Fruit fly (Drosophila melanogaster) whole organism, embryonic: Measurements from ENCODE around the gene CG33483.

Experiments used
- Atf-2 ChIP-seq: fragments of 200-800 bp; sonication (Bioruptor generic); optimal IDR thresholded peaks from 2 replicates; lab custom pipeline; 2016; ENCODE audit warnings: missing biosample characterization, missing genetic modification characterization
- Blimp-1 ChIP-seq: fragments of 200-800 bp; sonication (Bioruptor generic); optimal IDR thresholded peaks from 3 replicates; lab custom pipeline; 2018; ENCODE audit warnings: missing biosample characterization, missing genetic modification characterization, mild to moderate bottlenecking, moderate library complexity, missing genetic modification reagents
- C15 ChIP-seq: fragments of 200-800 bp; sonication (Bioruptor generic); IDR thresholded peaks from 3 replicates; pipeline ENCODE4 v1.3.6; 2022; ENCODE audit warnings: missing biosample characterization, missing genetic modification characterization
- CG10209 ChIP-seq: fragments of 200-800 bp; sonication (Bioruptor generic); optimal IDR thresholded peaks from 3 replicates; lab custom pipeline; 2017; ENCODE audit warnings: missing biosample characterization, mild to moderate bottlenecking, missing genetic modification characterization, missing genetic modification reagents
- CG1024 ChIP-seq: fragments of 200-800 bp; sonication (Bioruptor generic); IDR thresholded peaks from 2 replicates; pipeline ENCODE4 v1.3.6; 2022; ENCODE audit warnings: missing biosample characterization, missing genetic modification characterization
- CG10431 ChIP-seq: fragments of 200-800 bp; sonication (Bioruptor generic); optimal IDR thresholded peaks from 3 replicates; lab custom pipeline; 2018; ENCODE audit warnings: missing biosample characterization, mild to moderate bottlenecking, missing genetic modification characterization
- CG11504 ChIP-seq: fragments of 200-800 bp; sonication (Bioruptor generic); optimal IDR thresholded peaks from 3 replicates; lab custom pipeline; 2019; ENCODE audit warnings: missing biosample characterization, mild to moderate bottlenecking, missing genetic modification characterization, moderate library complexity
- CG12236 ChIP-seq: fragments of 200-800 bp; sonication (Bioruptor generic); optimal IDR thresholded peaks from 2 replicates; lab custom pipeline; 2016; ENCODE audit warnings: missing biosample characterization, missing genetic modification characterization
- CG12769 ChIP-seq: fragments of 200-800 bp; sonication (Bioruptor generic); optimal IDR thresholded peaks from 2 replicates; lab custom pipeline; 2019; ENCODE audit warnings: missing biosample characterization, mild to moderate bottlenecking, missing genetic modification characterization, moderate library complexity
- CG13424 ChIP-seq: fragments of 200-800 bp; sonication (Bioruptor generic); optimal IDR thresholded peaks from 2 replicates; lab custom pipeline; 2019; ENCODE audit warnings: missing biosample characterization, mild to moderate bottlenecking, missing genetic modification characterization, moderate library complexity
- CG16815 ChIP-seq: fragments of 200-800 bp; sonication (Bioruptor generic); optimal IDR thresholded peaks from 3 replicates; lab custom pipeline; 2017; ENCODE audit warnings: missing biosample characterization, mild to moderate bottlenecking, missing genetic modification characterization
- CG17385 ChIP-seq: fragments of 200-800 bp; sonication (Bioruptor generic); optimal IDR thresholded peaks from 3 replicates; lab custom pipeline; 2018; ENCODE audit warnings: missing biosample characterization, mild to moderate bottlenecking, missing genetic modification characterization
- CG18619 ChIP-seq: fragments of 200-800 bp; sonication (Bioruptor generic); optimal IDR thresholded peaks from 3 replicates; lab custom pipeline; 2017; ENCODE audit warnings: missing biosample characterization, mild to moderate bottlenecking, missing genetic modification characterization
- CG2199 ChIP-seq: fragments of 200-800 bp; sonication (Bioruptor generic); IDR thresholded peaks from 3 replicates; pipeline ENCODE4 v1.3.6; 2022; ENCODE audit warnings: missing biosample characterization, missing genetic modification characterization
- CG2678 ChIP-seq: fragments of 200-800 bp; sonication (Bioruptor generic); optimal IDR thresholded peaks from 3 replicates; lab custom pipeline; 2019; ENCODE audit warnings: missing biosample characterization, mild to moderate bottlenecking, missing genetic modification characterization, moderate library complexity
- CG32772 ChIP-seq: fragments of 200-800 bp; sonication (Bioruptor generic); IDR thresholded peaks from 2 replicates; pipeline ENCODE4 v1.3.6; 2022; ENCODE audit warnings: missing biosample characterization, missing genetic modification characterization
- CG4730 ChIP-seq: fragments of 200-800 bp; sonication (Bioruptor generic); IDR thresholded peaks from 2 replicates; pipeline ENCODE4 v1.3.6; 2022; ENCODE audit warnings: missing biosample characterization, missing genetic modification characterization
- CG5953 ChIP-seq: fragments of 200-800 bp; sonication (Bioruptor generic); IDR thresholded peaks from 2 replicates; pipeline ENCODE4 v1.3.6; 2022; ENCODE audit warnings: missing biosample characterization, missing genetic modification characterization
- CG6254 ChIP-seq: fragments of 200-800 bp; sonication (Bioruptor generic); optimal IDR thresholded peaks from 3 replicates; lab custom pipeline; 2017; ENCODE audit warnings: mild to moderate bottlenecking, missing biosample characterization, missing genetic modification reagents, missing genetic modification characterization
- CG6689 ChIP-seq: fragments of 200-800 bp; sonication (Bioruptor generic); IDR thresholded peaks from 2 replicates; pipeline ENCODE4 v1.3.6; 2022; ENCODE audit warnings: missing biosample characterization, missing genetic modification characterization
- CG6813 ChIP-seq: fragments of 200-800 bp; sonication (Bioruptor generic); optimal IDR thresholded peaks from 2 replicates; lab custom pipeline; 2017; ENCODE audit warnings: missing biosample characterization, missing genetic modification characterization, mild to moderate bottlenecking, moderate library complexity, missing genetic modification reagents
- CG8359 ChIP-seq: fragments of 200-800 bp; sonication (Bioruptor generic); optimal IDR thresholded peaks from 2 replicates; lab custom pipeline; 2017; ENCODE audit warnings: missing biosample characterization, mild to moderate bottlenecking, missing genetic modification characterization, borderline replicate concordance
- CG9609 ChIP-seq: fragments of 200-800 bp; sonication (Bioruptor generic); optimal IDR thresholded peaks from 3 replicates; lab custom pipeline; 2016; ENCODE audit warnings: missing biosample characterization, missing genetic modification characterization
- Fer2 ChIP-seq: fragments of 200-800 bp; sonication (Bioruptor generic); optimal IDR thresholded peaks from 2 replicates; lab custom pipeline; 2018; ENCODE audit warnings: missing biosample characterization, mild to moderate bottlenecking, missing genetic modification characterization, moderate library complexity
- H2.0 ChIP-seq: fragments of 200-800 bp; sonication (Bioruptor generic); IDR thresholded peaks from 2 replicates; pipeline ENCODE4 v1.3.6; 2022; ENCODE audit warnings: missing biosample characterization, missing genetic modification characterization
- HHEX ChIP-seq: fragments of 200-800 bp; sonication (Bioruptor generic); optimal IDR thresholded peaks from 3 replicates; lab custom pipeline; 2017; ENCODE audit warnings: missing biosample characterization, mild to moderate bottlenecking, missing genetic modification characterization, missing genetic modification reagents
- HLHmδ ChIP-seq: fragments of 200-800 bp; sonication (Bioruptor generic); optimal IDR thresholded peaks from 2 replicates; lab custom pipeline; 2018; ENCODE audit warnings: missing biosample characterization, mild to moderate bottlenecking, missing genetic modification characterization, moderate library complexity
- Hand ChIP-seq: fragments of 200-800 bp; sonication (Bioruptor generic); optimal IDR thresholded peaks from 2 replicates; lab custom pipeline; 2017; ENCODE audit warnings: mild to moderate bottlenecking, missing biosample characterization, missing genetic modification reagents, missing genetic modification characterization
- Hmx ChIP-seq: fragments of 200-800 bp; sonication (Bioruptor generic); optimal IDR thresholded peaks from 2 replicates; lab custom pipeline; 2016; ENCODE audit warnings: missing biosample characterization, missing genetic modification characterization
- Hsf ChIP-seq: fragments of 200-800 bp; sonication (Bioruptor generic); optimal IDR thresholded peaks from 3 replicates; lab custom pipeline; 2016; ENCODE audit warnings: missing biosample characterization, missing genetic modification characterization
- Lim3 ChIP-seq: fragments of 200-800 bp; sonication (Bioruptor generic); IDR thresholded peaks from 2 replicates; pipeline ENCODE4 v1.3.6; 2022; ENCODE audit warnings: missing biosample characterization, missing genetic modification characterization
- MTF-1 ChIP-seq: fragments of 200-800 bp; sonication (Bioruptor generic); optimal IDR thresholded peaks from 2 replicates; lab custom pipeline; 2018; ENCODE audit warnings: missing biosample characterization, mild to moderate bottlenecking, missing genetic modification characterization, borderline replicate concordance
- Mrtf ChIP-seq: fragments of 200-800 bp; sonication (Bioruptor generic); IDR thresholded peaks from 3 replicates; pipeline ENCODE4 v1.3.6; 2022; ENCODE audit warnings: missing biosample characterization, missing genetic modification characterization
- Oaz ChIP-seq: fragments of 200-800 bp; sonication (Bioruptor generic); IDR thresholded peaks from 2 replicates; pipeline ENCODE4 v1.3.6; 2022; ENCODE audit warnings: missing biosample characterization, missing genetic modification characterization
- Sox102F ChIP-seq: fragments of 200-800 bp; sonication (Bioruptor generic); optimal IDR thresholded peaks from 2 replicates; lab custom pipeline; 2018; ENCODE audit warnings: missing biosample characterization, mild to moderate bottlenecking, missing genetic modification characterization, moderate library complexity
- Xrp1 ChIP-seq: fragments of 200-800 bp; sonication (Bioruptor generic); IDR thresholded peaks from 2 replicates; pipeline ENCODE4 v1.3.6; 2022; ENCODE audit warnings: missing biosample characterization, missing genetic modification characterization
- ara ChIP-seq: fragments of 200-800 bp; sonication (Bioruptor generic); IDR thresholded peaks from 2 replicates; pipeline ENCODE4 v1.3.6; 2022; ENCODE audit warnings: missing biosample characterization, missing genetic modification characterization
- ci ChIP-seq: fragments of 200-800 bp; sonication (Bioruptor generic); IDR thresholded peaks from 3 replicates; pipeline ENCODE4 v1.3.6; 2022; ENCODE audit warnings: missing biosample characterization, missing genetic modification characterization
- crc ChIP-seq: fragments of 200-800 bp; sonication (Bioruptor generic); optimal IDR thresholded peaks from 2 replicates; lab custom pipeline; 2016; ENCODE audit warnings: missing biosample characterization, missing genetic modification characterization
- dmrt99B ChIP-seq: fragments of 200-800 bp; sonication (Bioruptor generic); optimal IDR thresholded peaks from 2 replicates; lab custom pipeline; 2018; ENCODE audit warnings: missing biosample characterization, mild to moderate bottlenecking, missing genetic modification characterization, moderate library complexity
- hb ChIP-seq: fragments of 200-800 bp; sonication (Bioruptor generic); IDR thresholded peaks from 3 replicates; pipeline ENCODE4 v1.3.6; 2022; ENCODE audit warnings: missing biosample characterization, missing genetic modification characterization; ENCODE audit not compliant: partially characterized antibody
- hkb ChIP-seq, 2 experiments: fragments of 200-800 bp in 1 of 2; fragments of >200 bp in 1 of 2; sonication (Bioruptor generic) in 1 of 2; IDR thresholded peaks in 1 of 2; optimal IDR thresholded peaks in 1 of 2; 2 replicates each; pipeline versions ENCODE4 v1.3.6 to Lab custom; 2017 to 2022; ENCODE audit warnings: missing biosample characterization in 1 of 2, missing genetic modification characterization in 1 of 2
- pum ChIP-seq: fragments of 200-800 bp; sonication (Bioruptor generic); optimal IDR thresholded peaks from 2 replicates; lab custom pipeline; 2016; ENCODE audit warnings: missing biosample characterization, missing genetic modification characterization
- sc ChIP-seq, 3 experiments: fragments of >200 bp in 2 of 3; fragments of 200-800 bp in 1 of 3; sonication (Bioruptor generic) in 1 of 3; optimal IDR thresholded peaks; 2 replicates in 2 of 3; 3 replicates in 1 of 3; lab custom pipeline; 2017; ENCODE audit warnings: mild to moderate bottlenecking in 1 of 3, missing biosample characterization in 1 of 3, missing genetic modification characterization in 1 of 3, missing genetic modification reagents in 1 of 3
- sna ChIP-seq: fragments of 200-800 bp; sonication (Bioruptor generic); IDR thresholded peaks from 2 replicates; pipeline ENCODE4 v1.3.6; 2022; ENCODE audit warnings: missing biosample characterization, missing genetic modification characterization; ENCODE audit not compliant: partially characterized antibody
- sqz ChIP-seq: fragments of 200-800 bp; sonication (Bioruptor generic); optimal IDR thresholded peaks from 3 replicates; lab custom pipeline; 2018; ENCODE audit warnings: missing biosample characterization, mild to moderate bottlenecking, missing genetic modification characterization
- tio ChIP-seq: fragments of 200-800 bp; sonication (Bioruptor generic); optimal IDR thresholded peaks from 2 replicates; lab custom pipeline; 2017; ENCODE audit warnings: missing biosample characterization, missing genetic modification characterization, inconsistent platforms
- twi ChIP-seq: fragments of 200-800 bp; optimal IDR thresholded peaks from 2 replicates; lab custom pipeline; 2019; ENCODE audit warnings: missing biosample characterization, mild to moderate bottlenecking, missing genetic modification characterization, moderate library complexity
- usp ChIP-seq: fragments of >200 bp; optimal IDR thresholded peaks from 2 replicates; lab custom pipeline; 2017; ENCODE audit warnings: missing biosample characterization, missing genetic modification characterization
- wdn ChIP-seq: fragments of 200-800 bp; sonication (Bioruptor generic); IDR thresholded peaks from 2 replicates; pipeline ENCODE4 v1.3.6; 2022; ENCODE audit warnings: missing biosample characterization, missing genetic modification characterization

CG33483 gene

dm6 chr3R:30918872-30919271 is 16.9 kb upstream of the CG33483 start (continued):
- no peak for TF ChIP-seq CG6689 (GFP tag; lab: Robert Waterston, UW)
- no peak for TF ChIP-seq MTF-1
- no peak for TF ChIP-seq Lim3 (GFP tag; lab: Robert Waterston, UW)
- no peak for TF ChIP-seq CG4730 (GFP tag; lab: Robert Waterston, UW)
- TF ChIP-seq sc (optimal IDR thresholded peaks at IDR 0.05; lab: Kevin White, UChicago), result no peak
- peak; percentile 9 for TF ChIP-seq sc (GFP tag; optimal IDR thresholded peaks at IDR 0.05; lab: Kevin White, UChicago)
- TF ChIP-seq CG10431, result no peak
- peak; percentile 26 for TF ChIP-seq Sox102F (GFP tag; lab: Kevin White, UChicago)
- TF ChIP-seq CG12236 (GFP tag; lab: Kevin White, UChicago), result peak; percentile 41
- peak; percentile 50 for TF ChIP-seq CG8359
- TF ChIP-seq CG13424 (tag; lab: Kevin White, UChicago), result peak; percentile 44
- peak; percentile 46 for TF ChIP-seq Xrp1 (GFP tag; lab: Robert Waterston, UW)
- no peak for TF ChIP-seq CG9609 (GFP tag; lab: Kevin White, UChicago)
- TF ChIP-seq ci (GFP tag; lab: Robert Waterston, UW), result 0 out of 3 replicates have a peak, but pooled peaks have one; percentile 27
- no peak for TF ChIP-seq Hsf (GFP tag; lab: Kevin White, UChicago)
- TF ChIP-seq CG17385, result no peak
- peak; percentile 38 for TF ChIP-seq twi
- no peak for TF ChIP-seq tio
- TF ChIP-seq C15 (GFP tag; lab: Robert Waterston, UW), result no peak
- TF ChIP-seq Mrtf (GFP tag; lab: Robert Waterston, UW), result no peak
- no peak for TF ChIP-seq wdn (GFP tag; lab: Robert Waterston, UW)
- no peak for TF ChIP-seq hb (GFP tag; lab: Robert Waterston, UW)
- TF ChIP-seq HHEX, result peak; percentile 2
- no peak for TF ChIP-seq CG32772
- no peak for TF ChIP-seq sna (GFP tag; lab: Robert Waterston, UW)
- TF ChIP-seq CG18619 (GFP tag; lab: Kevin White, UChicago), result no peak
- no peak for TF ChIP-seq CG6254 (GFP tag; lab: Kevin White, UChicago)
- TF ChIP-seq crc, result no peak
- TF ChIP-seq pum (GFP tag; lab: Kevin White, UChicago), result no peak
- no peak for TF ChIP-seq hkb (optimal IDR thresholded peaks at IDR 0.05; lab: Kevin White, UChicago)
- 0 out of 2 replicates have a peak, but pooled peaks have one; percentile 14 for TF ChIP-seq hkb (GFP tag; IDR thresholded peaks at IDR 0.05; lab: Robert Waterston, UW)
- TF ChIP-seq CG6813 (GFP tag; lab: Kevin White, UChicago), result peak; percentile 45
- TF ChIP-seq CG5953, result no peak
- peak; percentile 4 for TF ChIP-seq Blimp-1
- no peak for TF ChIP-seq Atf-2
- TF ChIP-seq dmrt99B (tag; lab: Kevin White, UChicago), result no peak
- no peak for TF ChIP-seq HLHmδ (GFP tag; lab: Kevin White, UChicago)
- peak; percentile 49 for TF ChIP-seq CG10209 (GFP tag; lab: Kevin White, UChicago)
- TF ChIP-seq Hmx, result no peak
- TF ChIP-seq CG2199 (GFP tag; lab: Robert Waterston, UW), result no peak
- TF ChIP-seq Hand (GFP tag; lab: Kevin White, UChicago), result no peak
- no peak for TF ChIP-seq CG1024
- no peak for TF ChIP-seq CG12769 (tag; lab: Kevin White, UChicago)
- no peak for TF ChIP-seq H2.0 (GFP tag; lab: Robert Waterston, UW)
- no peak for TF ChIP-seq CG16815
- TF ChIP-seq Fer2 (tag; lab: Kevin White, UChicago), result no peak
- TF ChIP-seq usp, result no peak
- no peak for TF ChIP-seq Oaz (GFP tag; lab: Robert Waterston, UW)
- peak; percentile 31 for TF ChIP-seq sqz (GFP tag; lab: Kevin White, UChicago)
- TF ChIP-seq CG11504 (tag; lab: Kevin White, UChicago), result peak; percentile 0
- TF ChIP-seq CG2678 (tag; lab: Kevin White, UChicago), result peak; percentile 50
- no peak; the same call in 1 of the 2 replicates for TF ChIP-seq ara
